Fruit fly (Drosophila melanogaster): Measurements from ENCODE around the gene Prx1.

DNA sequence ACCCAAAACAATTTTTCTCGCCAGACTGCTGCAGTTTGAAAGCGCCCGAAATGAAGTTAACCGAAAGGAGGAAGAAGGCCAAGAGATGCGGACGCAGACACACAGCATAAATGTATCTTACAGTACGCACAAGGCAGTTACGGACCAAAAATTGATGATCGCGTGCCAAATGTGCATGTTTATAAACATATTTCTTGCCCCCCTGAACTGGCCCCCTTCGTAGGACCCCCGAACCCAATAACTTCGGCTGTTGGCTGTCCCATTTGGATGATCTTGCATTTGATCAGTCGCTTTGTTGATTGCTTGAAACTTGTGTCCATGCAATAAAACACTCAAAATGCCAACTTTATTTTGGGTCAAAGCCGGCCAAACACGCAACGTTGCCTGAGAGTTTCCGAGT, 14.6 kb downstream of the Prx1 start:
- TF ChIP-seq CG32006 (GFP tag; optimal IDR thresholded peaks at IDR 0.05) (no peak), fd59A (GFP tag; optimal IDR thresholded peaks at IDR 0.05) (no peak), CG1621 (tag; optimal IDR thresholded peaks at IDR 0.05) (no peak), CG7368 (GFP tag; optimal IDR thresholded peaks at IDR 0.05) (no peak), Hr38 (GFP tag; optimal IDR thresholded peaks at IDR 0.05) (no peak)

Data from whole organism, prepupa.